Worm (Caenorhabditis elegans) whole organism, L4/young adult: Measurements from ENCODE around the gene srh-231.

Experiments used
- dao-5 ChIP-seq: sonication (generic microtip); optimal IDR thresholded peaks from 2 replicates; lab custom pipeline; 2016; ENCODE audit warnings: missing genotype, missing genetic modification characterization, moderate library complexity, missing compliant biosample characterization
- him-1 ChIP-seq: sonication (generic microtip); optimal IDR thresholded peaks from 2 replicates; lab custom pipeline; 2016; ENCODE audit warnings: missing genotype, missing genetic modification reagents, missing genetic modification characterization, missing compliant biosample characterization

DNA sequence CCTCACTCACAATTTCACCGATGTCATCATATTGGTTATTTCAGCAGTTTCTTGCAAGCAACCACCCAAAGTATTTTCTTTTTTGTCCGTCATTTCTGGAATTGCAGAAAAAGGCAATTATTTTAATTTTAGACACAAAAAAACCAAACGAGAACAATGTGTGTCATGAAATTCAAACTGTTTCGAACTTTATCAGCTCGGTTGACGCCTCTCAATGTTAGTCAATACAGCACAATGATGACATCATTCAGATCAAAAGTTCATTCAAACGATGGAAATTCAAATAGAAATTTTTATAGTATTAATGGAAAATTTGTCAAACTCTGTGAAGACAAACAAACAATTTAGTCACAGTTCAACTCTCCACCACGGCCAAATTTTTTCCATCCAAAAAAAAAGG, 39.9 kb upstream of the srh-231 start, which contains the start of gene fbxa-105:
- TF ChIP-seq him-1 (tag; lab: Kevin White, UChicago) (no peak), dao-5 (no peak)
